Fruit fly (Drosophila melanogaster) whole organism, embryonic: ENCODE measurements around the gene Psn.
A peak's percentile ranks its signal among the peaks of the same experiment; 100 is the strongest.

Source experiments
- Asciz ChIP-seq: fragments of 200-800 bp; sonication (Bioruptor generic); optimal IDR thresholded peaks from 2 replicates; lab custom pipeline; 2017; ENCODE audit warnings: missing biosample characterization, mild to moderate bottlenecking, missing genetic modification characterization, missing genetic modification reagents
- Awh ChIP-seq: fragments of 200-800 bp; sonication (Bioruptor generic); IDR thresholded peaks from 2 replicates; pipeline ENCODE4, ENCODE4 v1.3.6; 2022; ENCODE audit warnings: missing biosample characterization, missing genetic modification characterization
- CG1024 ChIP-seq: fragments of 200-800 bp; sonication (Bioruptor generic); IDR thresholded peaks from 2 replicates; pipeline ENCODE4 v1.3.6; 2022; ENCODE audit warnings: missing biosample characterization, missing genetic modification characterization
- CG10565 ChIP-seq: fragments of 200-800 bp; sonication (Bioruptor generic); optimal IDR thresholded peaks from 3 replicates; lab custom pipeline; 2016; ENCODE audit warnings: missing biosample characterization, mild to moderate bottlenecking, missing genetic modification characterization
- CG11504 ChIP-seq: fragments of 200-800 bp; sonication (Bioruptor generic); optimal IDR thresholded peaks from 3 replicates; lab custom pipeline; 2019; ENCODE audit warnings: missing biosample characterization, mild to moderate bottlenecking, missing genetic modification characterization, moderate library complexity
- CG12104 ChIP-seq: fragments of 200-800 bp; sonication (Bioruptor generic); optimal IDR thresholded peaks from 3 replicates; lab custom pipeline; 2016; ENCODE audit warnings: missing biosample characterization, missing genetic modification characterization
- CG12236 ChIP-seq: fragments of 200-800 bp; sonication (Bioruptor generic); optimal IDR thresholded peaks from 2 replicates; lab custom pipeline; 2016; ENCODE audit warnings: missing biosample characterization, missing genetic modification characterization
- CG12769 ChIP-seq: fragments of 200-800 bp; sonication (Bioruptor generic); optimal IDR thresholded peaks from 2 replicates; lab custom pipeline; 2019; ENCODE audit warnings: missing biosample characterization, mild to moderate bottlenecking, missing genetic modification characterization, moderate library complexity
- CG13894 ChIP-seq: fragments of 200-800 bp; sonication (Bioruptor generic); optimal IDR thresholded peaks from 3 replicates; lab custom pipeline; 2018; ENCODE audit warnings: missing biosample characterization, mild to moderate bottlenecking, missing genetic modification characterization, moderate library complexity
- CG16815 ChIP-seq: fragments of 200-800 bp; sonication (Bioruptor generic); optimal IDR thresholded peaks from 3 replicates; lab custom pipeline; 2017; ENCODE audit warnings: missing biosample characterization, mild to moderate bottlenecking, missing genetic modification characterization
- CG2199 ChIP-seq: fragments of 200-800 bp; sonication (Bioruptor generic); IDR thresholded peaks from 3 replicates; pipeline ENCODE4 v1.3.6; 2022; ENCODE audit warnings: missing biosample characterization, missing genetic modification characterization
- CG3838 ChIP-seq: fragments of 200-800 bp; sonication (Bioruptor generic); optimal IDR thresholded peaks from 3 replicates; lab custom pipeline; 2016; ENCODE audit warnings: missing biosample characterization, missing genetic modification characterization
- CG42726 ChIP-seq: fragments of 200-800 bp; sonication (Bioruptor generic); IDR thresholded peaks from 2 replicates; pipeline ENCODE4 v1.3.6; 2022; ENCODE audit warnings: missing biosample characterization, missing genetic modification characterization; ENCODE audit not compliant: partially characterized antibody
- CG4854 ChIP-seq: fragments of 200-800 bp; sonication (Bioruptor generic); optimal IDR thresholded peaks from 2 replicates; lab custom pipeline; 2016; ENCODE audit warnings: missing biosample characterization, missing genetic modification characterization, inconsistent platforms
- CG6765 ChIP-seq: fragments of 200-800 bp; sonication (Bioruptor generic); optimal IDR thresholded peaks from 3 replicates; lab custom pipeline; 2017; ENCODE audit warnings: missing biosample characterization, mild to moderate bottlenecking, missing genetic modification characterization
- CTCF ChIP-seq: fragments of 200-800 bp; sonication (Bioruptor generic); optimal IDR thresholded peaks from 2 replicates; lab custom pipeline; 2017; ENCODE audit warnings: missing biosample characterization, mild to moderate bottlenecking, missing genetic modification characterization, moderate library complexity
- Dref ChIP-seq: fragments of 200-800 bp; sonication (Bioruptor generic); IDR thresholded peaks from 2 replicates; pipeline ENCODE4 v1.3.6; 2022; ENCODE audit warnings: missing biosample characterization, missing genetic modification characterization
- E2f2 ChIP-seq: fragments of 200-800 bp; sonication (Bioruptor generic); IDR thresholded peaks from 2 replicates; pipeline ENCODE4 v1.3.6; 2022; ENCODE audit warnings: missing biosample characterization, missing genetic modification characterization
- Ets65A ChIP-seq: fragments of 200-800 bp; sonication (Bioruptor generic); peaks from one replicate; lab custom pipeline; 2016; ENCODE audit warnings: missing biosample characterization, missing genetic modification characterization
- Fer1 ChIP-seq: fragments of 200-800 bp; sonication (Bioruptor generic); optimal IDR thresholded peaks from 2 replicates; lab custom pipeline; 2017; ENCODE audit warnings: missing biosample characterization, mild to moderate bottlenecking, missing genetic modification characterization
- H15 ChIP-seq: fragments of 200-800 bp; sonication (Bioruptor generic); IDR thresholded peaks from 3 replicates; pipeline ENCODE4 v1.3.6; 2022; ENCODE audit warnings: missing biosample characterization, missing genetic modification characterization
- Hey ChIP-seq: fragments of 200-800 bp; sonication (Bioruptor generic); optimal IDR thresholded peaks from 3 replicates; lab custom pipeline; 2018; ENCODE audit warnings: missing biosample characterization, mild to moderate bottlenecking, missing genetic modification characterization
- MBD-R2 ChIP-seq: fragments of 200-800 bp; sonication (Bioruptor generic); IDR thresholded peaks from 2 replicates; pipeline ENCODE4 v1.3.6; 2022; ENCODE audit warnings: missing biosample characterization, missing genetic modification characterization
- Med ChIP-seq: fragments of 200-800 bp; sonication (Bioruptor generic); peaks from one replicate; lab custom pipeline; 2016; ENCODE audit warnings: missing biosample characterization, missing genetic modification characterization, mild to moderate bottlenecking, inconsistent platforms, moderate library complexity
- NC2β ChIP-seq: fragments of 200-800 bp; sonication (Bioruptor generic); optimal IDR thresholded peaks from 2 replicates; lab custom pipeline; 2016; ENCODE audit warnings: missing biosample characterization, missing genetic modification characterization
- Nf-YB ChIP-seq: fragments of 200-800 bp; sonication (Bioruptor generic); optimal IDR thresholded peaks from 3 replicates; lab custom pipeline; 2019; ENCODE audit warnings: missing biosample characterization, mild to moderate bottlenecking, missing genetic modification characterization, moderate library complexity
- Ravus ChIP-seq: fragments of 200-800 bp; sonication (Bioruptor generic); IDR thresholded peaks from 2 replicates; pipeline ENCODE4 v1.3.6; 2022; ENCODE audit warnings: missing biosample characterization, missing genetic modification characterization
- Sox102F ChIP-seq: fragments of 200-800 bp; sonication (Bioruptor generic); optimal IDR thresholded peaks from 2 replicates; lab custom pipeline; 2018; ENCODE audit warnings: missing biosample characterization, mild to moderate bottlenecking, missing genetic modification characterization, moderate library complexity
- Vsx1 ChIP-seq: fragments of 200-800 bp; sonication (Bioruptor generic); optimal IDR thresholded peaks from 2 replicates; lab custom pipeline; 2017; ENCODE audit warnings: missing biosample characterization, mild to moderate bottlenecking, missing genetic modification characterization, missing genetic modification reagents
- ab ChIP-seq: fragments of 200-800 bp; sonication (Bioruptor generic); optimal IDR thresholded peaks from 2 replicates; lab custom pipeline; 2016; ENCODE audit warnings: missing biosample characterization, missing genetic modification characterization
- al ChIP-seq: fragments of 200-800 bp; sonication (Bioruptor generic); IDR thresholded peaks from 2 replicates; pipeline ENCODE4 v1.3.6; 2022; ENCODE audit warnings: missing biosample characterization, missing genetic modification characterization
- ase ChIP-seq: fragments of 200-800 bp; sonication (Bioruptor generic); IDR thresholded peaks from 3 replicates; pipeline ENCODE4 v1.3.6; 2022; ENCODE audit warnings: missing biosample characterization, missing genetic modification characterization
- bbx ChIP-seq: fragments of 200-800 bp; sonication (Bioruptor generic); IDR thresholded peaks from 2 replicates; pipeline ENCODE4 v1.3.6; 2022; ENCODE audit warnings: missing biosample characterization, missing genetic modification characterization; ENCODE audit not compliant: partially characterized antibody
- bsh ChIP-seq, 2 experiments: fragments of 200-800 bp; sonication (Bioruptor generic); optimal IDR thresholded peaks; 2 replicates each; lab custom pipeline; 2017 to 2018; ENCODE audit warnings: mild to moderate bottlenecking in 2 of 2, missing biosample characterization in 2 of 2, missing genetic modification characterization in 2 of 2, moderate library complexity in 1 of 2
- crp ChIP-seq, 2 experiments: fragments of 200-800 bp; sonication (Bioruptor generic); optimal IDR thresholded peaks; 2 replicates in 1 of 2; 3 replicates in 1 of 2; lab custom pipeline; 2017; ENCODE audit warnings: missing biosample characterization in 2 of 2, missing genetic modification characterization in 2 of 2, mild to moderate bottlenecking in 1 of 2, moderate library complexity in 1 of 2
- exex ChIP-seq: fragments of 200-800 bp; sonication (Bioruptor generic); optimal IDR thresholded peaks from 4 replicates; lab custom pipeline; 2018; ENCODE audit warnings: missing biosample characterization, mild to moderate bottlenecking, missing genetic modification characterization, moderate library complexity
- gfzf ChIP-seq: fragments of 200-800 bp; sonication (Bioruptor generic); optimal IDR thresholded peaks from 2 replicates; lab custom pipeline; 2016; ENCODE audit warnings: missing biosample characterization, mild to moderate bottlenecking, missing genetic modification characterization, moderate library complexity
- gsb-n ChIP-seq: fragments of 200-800 bp; sonication (Bioruptor generic); optimal IDR thresholded peaks from 3 replicates; lab custom pipeline; 2018; ENCODE audit warnings: missing biosample characterization, mild to moderate bottlenecking, missing genetic modification characterization
- kay ChIP-seq: fragments of 200-800 bp; sonication (Bioruptor generic); optimal IDR thresholded peaks from 2 replicates; lab custom pipeline; 2016; ENCODE audit warnings: missing biosample characterization, missing genetic modification characterization
- luna ChIP-seq: fragments of 200-800 bp; sonication (Bioruptor generic); optimal IDR thresholded peaks from 2 replicates; lab custom pipeline; 2016; ENCODE audit warnings: missing biosample characterization, missing genetic modification characterization
- maf-S ChIP-seq: fragments of 200-800 bp; sonication (Bioruptor generic); optimal IDR thresholded peaks from 2 replicates; lab custom pipeline; 2016; ENCODE audit warnings: missing biosample characterization, missing genetic modification characterization
- oc ChIP-seq: fragments of 200-800 bp; sonication (Bioruptor generic); optimal IDR thresholded peaks from 2 replicates; lab custom pipeline; 2018; ENCODE audit warnings: missing biosample characterization, mild to moderate bottlenecking, missing genetic modification characterization, moderate library complexity
- onecut ChIP-seq: fragments of 200-800 bp; sonication (Bioruptor generic); IDR thresholded peaks from 2 replicates; pipeline ENCODE4 v1.3.6; 2022; ENCODE audit warnings: missing biosample characterization, missing genetic modification characterization
- org-1 ChIP-seq: fragments of 200-800 bp; sonication (Bioruptor generic); optimal IDR thresholded peaks from 2 replicates; lab custom pipeline; 2017; ENCODE audit warnings: missing biosample characterization, missing genetic modification characterization
- pho ChIP-seq: fragments of 200-800 bp; sonication (Bioruptor generic); optimal IDR thresholded peaks from 2 replicates; lab custom pipeline; 2016; ENCODE audit warnings: missing biosample characterization, missing genetic modification characterization
- scrt ChIP-seq: fragments of 200-800 bp; sonication (Bioruptor generic); optimal IDR thresholded peaks from 2 replicates; lab custom pipeline; 2018; ENCODE audit warnings: missing biosample characterization, mild to moderate bottlenecking, missing genetic modification characterization, moderate library complexity
- slou ChIP-seq: fragments of 200-800 bp; sonication (Bioruptor generic); optimal IDR thresholded peaks from 3 replicates; lab custom pipeline; 2016; ENCODE audit warnings: missing biosample characterization, missing genetic modification characterization
- slp2 ChIP-seq: fragments of 200-800 bp; sonication (Bioruptor generic); optimal IDR thresholded peaks from 2 replicates; lab custom pipeline; 2016; ENCODE audit warnings: missing biosample characterization, missing genetic modification characterization
- sr ChIP-seq: fragments of 200-800 bp; sonication (Bioruptor generic); IDR thresholded peaks from 3 replicates; pipeline ENCODE4 v1.3.6; 2022; ENCODE audit warnings: missing biosample characterization, missing genetic modification characterization

The Psn gene

dm6 chr3L:20405971-20406948 lies 26.0 kb upstream of the Psn start (continued):
- no peak for TF ChIP-seq sr (GFP tag; lab: Robert Waterston, UW)
- TF ChIP-seq Med (GFP tag; lab: Kevin White, UChicago), result peak; percentile 4
- peak; percentile 3 for TF ChIP-seq CG11504
- TF ChIP-seq CTCF (GFP tag; lab: Kevin White, UChicago), result peak; percentile 55
- peak in 1 of 2 experiments; percentile 12 for TF ChIP-seq bsh (GFP tag; optimal IDR thresholded peaks at IDR 0.05; lab: Kevin White, UChicago)
- TF ChIP-seq CG12769, result peak; percentile 3
- TF ChIP-seq Vsx1 (GFP tag; lab: Kevin White, UChicago), result peak; percentile 72
- no peak for TF ChIP-seq luna (GFP tag; lab: Kevin White, UChicago)
- peak; percentile 9 for TF ChIP-seq CG12104 (GFP tag; lab: Kevin White, UChicago)

dm6 chr3L:20410345-20410744 lies 21.9 kb upstream of the Psn start, which contains the start of gene CG13248:
CG13248 (minus strand) TSS chr3L:20410566.
- no peak for TF ChIP-seq Hey (tag; lab: Kevin White, UChicago)
- TF ChIP-seq Ravus (GFP tag; lab: Robert Waterston, UW), result no peak
- no peak for TF ChIP-seq al (GFP tag; lab: Robert Waterston, UW)
- no peak for TF ChIP-seq Awh
- peak in 1 of 2 experiments; percentile 15 for TF ChIP-seq crp (GFP tag; optimal IDR thresholded peaks at IDR 0.05; lab: Kevin White, UChicago)
- no peak for TF ChIP-seq Nf-YB (GFP tag; lab: Kevin White, UChicago)
- TF ChIP-seq NC2β (GFP tag; lab: Kevin White, UChicago), result no peak
- no peak for TF ChIP-seq CG10565
- no peak for TF ChIP-seq gfzf (GFP tag; lab: Kevin White, UChicago)
- no peak for TF ChIP-seq pho (GFP tag; lab: Kevin White, UChicago)
- no peak for TF ChIP-seq slou (GFP tag; lab: Kevin White, UChicago)
- TF ChIP-seq onecut, result peak; percentile 95
- TF ChIP-seq org-1, result no peak
- TF ChIP-seq ase (GFP tag; lab: Robert Waterston, UW), result no peak
- TF ChIP-seq Ets65A, result no peak
- TF ChIP-seq E2f2 (GFP tag; lab: Robert Waterston, UW), result no peak
- no peak for TF ChIP-seq CG16815 (GFP tag; lab: Kevin White, UChicago)
- no peak for TF ChIP-seq CG42726 (GFP tag; lab: Robert Waterston, UW)
- no peak for TF ChIP-seq Asciz (GFP tag; lab: Kevin White, UChicago)
- no peak for TF ChIP-seq CG3838 (GFP tag; lab: Kevin White, UChicago)
- TF ChIP-seq CG2199 (GFP tag; lab: Robert Waterston, UW), result 0 out of 3 replicates have a peak, but pooled peaks have one; percentile 4
- TF ChIP-seq CG4854 (GFP tag; lab: Kevin White, UChicago), result no peak
- TF ChIP-seq MBD-R2 (GFP tag; lab: Robert Waterston, UW), result peak; percentile 22; the same call in 1 of the 2 replicates
- no peak for TF ChIP-seq H15 (GFP tag; lab: Robert Waterston, UW)
- no peak for TF ChIP-seq ab (GFP tag; lab: Kevin White, UChicago)
- TF ChIP-seq CG12236 (GFP tag; lab: Kevin White, UChicago), result no peak
- TF ChIP-seq scrt, result peak; percentile 63

dm6 chr3L:20410780-20411179 lies 21.5 kb upstream of the Psn start:
- TF ChIP-seq Sox102F (GFP tag; lab: Kevin White, UChicago), result no peak
- peak; percentile 17 for TF ChIP-seq CG6765 (GFP tag; lab: Kevin White, UChicago)
- peak; percentile 18 for TF ChIP-seq gsb-n
- TF ChIP-seq CG13894 (tag; lab: Kevin White, UChicago), result no peak
- no peak for TF ChIP-seq Dref
- TF ChIP-seq CG1024 (GFP tag; lab: Robert Waterston, UW), result no peak
- TF ChIP-seq kay (GFP tag; lab: Kevin White, UChicago), result no peak
- TF ChIP-seq slp2 (GFP tag; lab: Kevin White, UChicago), result no peak
- no peak for TF ChIP-seq Fer1 (GFP tag; lab: Kevin White, UChicago)
- TF ChIP-seq exex (tag; lab: Kevin White, UChicago), result peak; percentile 53
- TF ChIP-seq oc (tag; lab: Kevin White, UChicago), result no peak
- no peak for TF ChIP-seq maf-S (GFP tag; lab: Kevin White, UChicago)
- no peak for TF ChIP-seq bbx (GFP tag; lab: Robert Waterston, UW)
